Fruit fly (Drosophila melanogaster) whole organism, embryonic: ENCODE data around the gene CG43400.

ENCODE experiments used
- ATbp ChIP-seq: fragments of 200-800 bp; sonication (Bioruptor generic); optimal IDR thresholded peaks from 2 replicates; lab custom pipeline; 2017; ENCODE audit warnings: missing biosample characterization, mild to moderate bottlenecking, missing genetic modification characterization, missing genetic modification reagents
- Antp ChIP-seq: fragments of 200-800 bp; sonication (Bioruptor generic); optimal IDR thresholded peaks from 3 replicates; lab custom pipeline; 2016; ENCODE audit warnings: missing biosample characterization, missing genetic modification characterization
- B-H2 ChIP-seq: fragments of 200-800 bp; sonication (Bioruptor generic); optimal IDR thresholded peaks from 2 replicates; lab custom pipeline; 2018; ENCODE audit warnings: missing biosample characterization, mild to moderate bottlenecking, missing genetic modification characterization
- CG10654 ChIP-seq: fragments of 200-800 bp; sonication (Bioruptor generic); optimal IDR thresholded peaks from 2 replicates; lab custom pipeline; 2016; ENCODE audit warnings: missing biosample characterization, missing genetic modification characterization
- CG12155 ChIP-seq: fragments of 200-800 bp; sonication (Bioruptor generic); optimal IDR thresholded peaks from 3 replicates; lab custom pipeline; 2016; ENCODE audit warnings: missing biosample characterization, missing genetic modification characterization
- CG12942 ChIP-seq: fragments of 200-800 bp; sonication (Bioruptor generic); optimal IDR thresholded peaks from 3 replicates; lab custom pipeline; 2016; ENCODE audit warnings: missing biosample characterization, missing genetic modification characterization
- CG13287 ChIP-seq: fragments of 200-800 bp; sonication (Bioruptor generic); IDR thresholded peaks from 2 replicates; pipeline ENCODE4 v1.3.6; 2022; ENCODE audit warnings: missing biosample characterization, missing genetic modification characterization; ENCODE audit not compliant: partially characterized antibody
- CG13424 ChIP-seq: fragments of 200-800 bp; sonication (Bioruptor generic); optimal IDR thresholded peaks from 2 replicates; lab custom pipeline; 2019; ENCODE audit warnings: missing biosample characterization, mild to moderate bottlenecking, missing genetic modification characterization, moderate library complexity
- CG14014 ChIP-seq: fragments of 200-800 bp; sonication (Bioruptor generic); IDR thresholded peaks from 2 replicates; pipeline ENCODE4 v1.3.6; 2022; ENCODE audit warnings: missing biosample characterization, missing genetic modification characterization
- CG14441 ChIP-seq: fragments of 200-800 bp; sonication (Bioruptor generic); IDR thresholded peaks from 2 replicates; pipeline ENCODE4 v1.3.6; 2022; ENCODE audit warnings: missing biosample characterization, missing genetic modification characterization
- CG15011 ChIP-seq: fragments of 200-800 bp; sonication (Bioruptor generic); optimal IDR thresholded peaks from 3 replicates; lab custom pipeline; 2018; ENCODE audit warnings: missing biosample characterization, mild to moderate bottlenecking, missing genetic modification characterization
- CG16815 ChIP-seq: fragments of 200-800 bp; sonication (Bioruptor generic); optimal IDR thresholded peaks from 3 replicates; lab custom pipeline; 2017; ENCODE audit warnings: missing biosample characterization, mild to moderate bottlenecking, missing genetic modification characterization
- CG18619 ChIP-seq: fragments of 200-800 bp; sonication (Bioruptor generic); optimal IDR thresholded peaks from 3 replicates; lab custom pipeline; 2017; ENCODE audit warnings: missing biosample characterization, mild to moderate bottlenecking, missing genetic modification characterization
- CG2875 ChIP-seq: fragments of 200-800 bp; sonication (Bioruptor generic); optimal IDR thresholded peaks from 2 replicates; lab custom pipeline; 2017; ENCODE audit warnings: missing biosample characterization, mild to moderate bottlenecking, missing genetic modification characterization, missing genetic modification reagents
- CG30403 ChIP-seq: fragments of 200-800 bp; sonication (Bioruptor generic); optimal IDR thresholded peaks from 3 replicates; lab custom pipeline; 2016; ENCODE audit warnings: missing biosample characterization, missing genetic modification characterization
- CG3163 ChIP-seq: fragments of 200-800 bp; sonication (Bioruptor generic); optimal IDR thresholded peaks from 3 replicates; lab custom pipeline; 2016; ENCODE audit warnings: missing biosample characterization, missing genetic modification characterization
- CG3281 ChIP-seq: fragments of 200-800 bp; sonication (Bioruptor generic); optimal IDR thresholded peaks from 3 replicates; lab custom pipeline; 2017; ENCODE audit warnings: missing biosample characterization, mild to moderate bottlenecking, missing genetic modification characterization
- CG33213 ChIP-seq: fragments of 200-800 bp; sonication (Bioruptor generic); optimal IDR thresholded peaks from 3 replicates; lab custom pipeline; 2016; ENCODE audit warnings: missing biosample characterization, missing genetic modification characterization
- CG3407 ChIP-seq: fragments of 200-800 bp; sonication (Bioruptor generic); optimal IDR thresholded peaks from 2 replicates; lab custom pipeline; 2018; ENCODE audit warnings: missing biosample characterization, mild to moderate bottlenecking, missing genetic modification characterization
- CG3995 ChIP-seq: fragments of 200-800 bp; sonication (Bioruptor generic); optimal IDR thresholded peaks from 3 replicates; lab custom pipeline; 2016; ENCODE audit warnings: missing biosample characterization, missing genetic modification characterization
- CG4730 ChIP-seq: fragments of 200-800 bp; sonication (Bioruptor generic); IDR thresholded peaks from 2 replicates; pipeline ENCODE4 v1.3.6; 2022; ENCODE audit warnings: missing biosample characterization, missing genetic modification characterization
- Camta ChIP-seq: fragments of 200-800 bp; sonication (Bioruptor generic); optimal IDR thresholded peaks from 2 replicates; lab custom pipeline; 2016; ENCODE audit warnings: missing biosample characterization, missing genetic modification characterization
- Dbx ChIP-seq: fragments of 200-800 bp; sonication (Bioruptor generic); IDR thresholded peaks from 3 replicates; pipeline ENCODE4 v1.3.6; 2022; ENCODE audit warnings: missing biosample characterization, missing genetic modification characterization
- Dp ChIP-seq: fragments of 200-800 bp; sonication (Bioruptor generic); optimal IDR thresholded peaks from 2 replicates; lab custom pipeline; 2018; ENCODE audit warnings: missing biosample characterization, mild to moderate bottlenecking, missing genetic modification characterization, moderate library complexity
- E2f2 ChIP-seq: fragments of 200-800 bp; sonication (Bioruptor generic); IDR thresholded peaks from 2 replicates; pipeline ENCODE4 v1.3.6; 2022; ENCODE audit warnings: missing biosample characterization, missing genetic modification characterization
- Hmr ChIP-seq: fragments of 200-800 bp; sonication (Bioruptor generic); optimal IDR thresholded peaks from 3 replicates; lab custom pipeline; 2017; ENCODE audit warnings: mild to moderate bottlenecking, missing biosample characterization, missing genetic modification reagents, missing genetic modification characterization
- Lhr ChIP-seq: fragments of 200-800 bp; sonication (Bioruptor generic); optimal IDR thresholded peaks from 3 replicates; lab custom pipeline; 2017; ENCODE audit warnings: mild to moderate bottlenecking, missing biosample characterization, missing genetic modification reagents, missing genetic modification characterization
- Mrtf ChIP-seq: fragments of 200-800 bp; sonication (Bioruptor generic); IDR thresholded peaks from 3 replicates; pipeline ENCODE4 v1.3.6; 2022; ENCODE audit warnings: missing biosample characterization, missing genetic modification characterization
- Myb ChIP-seq: fragments of 200-800 bp; sonication (Bioruptor generic); optimal IDR thresholded peaks from 2 replicates; lab custom pipeline; 2016; ENCODE audit warnings: missing biosample characterization, missing genetic modification characterization
- Opbp ChIP-seq: fragments of 200-800 bp; sonication (Bioruptor generic); IDR thresholded peaks from 3 replicates; pipeline ENCODE4 v1.3.6; 2022; ENCODE audit warnings: missing biosample characterization, missing genetic modification characterization; ENCODE audit not compliant: partially characterized antibody
- PHDP ChIP-seq: fragments of 200-800 bp; sonication (Bioruptor generic); optimal IDR thresholded peaks from 3 replicates; lab custom pipeline; 2018; ENCODE audit warnings: missing biosample characterization, mild to moderate bottlenecking, missing genetic modification characterization, moderate library complexity
- Side ChIP-seq: fragments of 200-800 bp; sonication (Bioruptor generic); optimal IDR thresholded peaks from 2 replicates; lab custom pipeline; 2016; ENCODE audit warnings: missing biosample characterization, missing genetic modification characterization
- Xrp1 ChIP-seq: fragments of 200-800 bp; sonication (Bioruptor generic); IDR thresholded peaks from 2 replicates; pipeline ENCODE4 v1.3.6; 2022; ENCODE audit warnings: missing biosample characterization, missing genetic modification characterization
- ase ChIP-seq: fragments of 200-800 bp; sonication (Bioruptor generic); IDR thresholded peaks from 3 replicates; pipeline ENCODE4 v1.3.6; 2022; ENCODE audit warnings: missing biosample characterization, missing genetic modification characterization
- az2 ChIP-seq: fragments of 200-800 bp; sonication (Bioruptor generic); optimal IDR thresholded peaks from 3 replicates; lab custom pipeline; 2016; ENCODE audit warnings: missing biosample characterization, missing genetic modification characterization
- bab2 ChIP-seq: fragments of 200-800 bp; sonication (Bioruptor generic); optimal IDR thresholded peaks from 2 replicates; lab custom pipeline; 2016; ENCODE audit warnings: missing biosample characterization, missing genetic modification characterization
- dm ChIP-seq: fragments of 200-800 bp; sonication (Bioruptor generic); optimal IDR thresholded peaks from 3 replicates; lab custom pipeline; 2016; ENCODE audit warnings: missing biosample characterization, missing genetic modification characterization
- dmrt99B ChIP-seq: fragments of 200-800 bp; sonication (Bioruptor generic); optimal IDR thresholded peaks from 2 replicates; lab custom pipeline; 2018; ENCODE audit warnings: missing biosample characterization, mild to moderate bottlenecking, missing genetic modification characterization, moderate library complexity
- fd3F ChIP-seq: fragments of 200-800 bp; sonication (Bioruptor generic); optimal IDR thresholded peaks from 2 replicates; lab custom pipeline; 2018; ENCODE audit warnings: missing biosample characterization, mild to moderate bottlenecking, missing genetic modification characterization, moderate library complexity
- fu2 ChIP-seq: fragments of 200-800 bp; sonication (Bioruptor generic); optimal IDR thresholded peaks from 2 replicates; lab custom pipeline; 2016; ENCODE audit warnings: missing biosample characterization, missing genetic modification characterization
- gcm ChIP-seq: fragments of 200-800 bp; sonication (Bioruptor generic); optimal IDR thresholded peaks from 2 replicates; lab custom pipeline; 2019; ENCODE audit warnings: missing biosample characterization, mild to moderate bottlenecking, missing genetic modification characterization, moderate library complexity
- insv ChIP-seq, 2 experiments: fragments of 200-800 bp; sonication (Bioruptor generic); optimal IDR thresholded peaks; 3 replicates each; lab custom pipeline; 2016 to 2018; ENCODE audit warnings: missing biosample characterization in 2 of 2, missing genetic modification characterization in 2 of 2
- knrl ChIP-seq: fragments of 200-800 bp; sonication (Bioruptor generic); IDR thresholded peaks from 3 replicates; pipeline ENCODE4 v1.3.6; 2022; ENCODE audit warnings: missing biosample characterization, missing genetic modification characterization; ENCODE audit not compliant: partially characterized antibody
- lov ChIP-seq, 2 experiments: fragments of 200-800 bp in 1 of 2; fragments of >200 bp in 1 of 2; sonication (Bioruptor generic) in 1 of 2; IDR thresholded peaks in 1 of 2; optimal IDR thresholded peaks in 1 of 2; 2 replicates in 1 of 2; 3 replicates in 1 of 2; pipeline versions ENCODE4 v1.3.6 to Lab custom; 2017 to 2022; ENCODE audit warnings: missing biosample characterization in 1 of 2, missing genetic modification characterization in 1 of 2
- pita ChIP-seq: fragments of 200-800 bp; sonication (Bioruptor generic); optimal IDR thresholded peaks from 2 replicates; lab custom pipeline; 2017; ENCODE audit warnings: missing biosample characterization, mild to moderate bottlenecking, missing genetic modification characterization
- slbo ChIP-seq: fragments of 200-800 bp; sonication (Bioruptor generic); IDR thresholded peaks from 2 replicates; pipeline ENCODE4 v1.3.6; 2022; ENCODE audit warnings: missing biosample characterization, missing genetic modification characterization
- sob ChIP-seq: fragments of 200-800 bp; sonication (Bioruptor generic); IDR thresholded peaks from 2 replicates; pipeline ENCODE4 v1.3.6; 2022; ENCODE audit warnings: missing biosample characterization, missing genetic modification characterization
- twi ChIP-seq: fragments of 200-800 bp; optimal IDR thresholded peaks from 2 replicates; lab custom pipeline; 2019; ENCODE audit warnings: missing biosample characterization, mild to moderate bottlenecking, missing genetic modification characterization, moderate library complexity
- vnd ChIP-seq: fragments of 200-800 bp; sonication (Bioruptor generic); IDR thresholded peaks from 3 replicates; pipeline ENCODE4 v1.3.6; 2022; ENCODE audit warnings: missing biosample characterization, missing genetic modification characterization; ENCODE audit not compliant: partially characterized antibody
- wek ChIP-seq: fragments of 200-800 bp; sonication (Bioruptor generic); optimal IDR thresholded peaks from 3 replicates; lab custom pipeline; 2018; ENCODE audit warnings: missing biosample characterization, mild to moderate bottlenecking, missing genetic modification characterization, moderate library complexity

The CG43400 gene

dm6 chr2L:8488735-8489134, 1.8 kb upstream of the CG43400 start, which contains the start of gene CG13088 (continued):
- TF ChIP-seq slbo (GFP tag; lab: Robert Waterston, UW) (peak; percentile 60; the same call in 1 of the 2 replicates), CG18619 (GFP tag; lab: Kevin White, UChicago) (peak; percentile 4), vnd (GFP tag; lab: Robert Waterston, UW) (no peak), dm (GFP tag; lab: Kevin White, UChicago) (peak; percentile 67), CG12155 (GFP tag; lab: Kevin White, UChicago) (peak; percentile 42), CG14441 (GFP tag; lab: Robert Waterston, UW) (peak; percentile 96), twi (tag; lab: Kevin White, UChicago) (no peak), CG10654 (GFP tag; lab: Kevin White, UChicago) (peak; percentile 3), Camta (GFP tag; lab: Kevin White, UChicago) (peak; percentile 19), Hmr (GFP tag; lab: Kevin White, UChicago) (peak; percentile 45), CG4730 (GFP tag; lab: Robert Waterston, UW) (no peak), CG15011 (GFP tag; lab: Kevin White, UChicago) (no peak), CG3163 (GFP tag; lab: Kevin White, UChicago) (peak; percentile 27), bab2 (peak; percentile 50), gcm (no peak), pita (GFP tag; lab: Kevin White, UChicago) (no peak), insv (GFP tag; optimal IDR thresholded peaks at IDR 0.05; lab: Kevin White, UChicago) (no peak), Dp (GFP tag; lab: Kevin White, UChicago) (peak; percentile 96), CG12942 (GFP tag; lab: Kevin White, UChicago) (peak; percentile 20), Dbx (GFP tag; lab: Robert Waterston, UW) (0 out of 3 replicates have a peak, but pooled peaks have one; percentile 21), Lhr (GFP tag; lab: Kevin White, UChicago) (peak; percentile 25), ATbp (GFP tag; lab: Kevin White, UChicago) (no peak), CG3281 (GFP tag; lab: Kevin White, UChicago) (no peak), knrl (peak; percentile 28; the same call in 1 of the 3 replicates), PHDP (no peak), CG16815 (GFP tag; lab: Kevin White, UChicago) (no peak), Opbp (GFP tag; lab: Robert Waterston, UW) (peak; percentile 66; the same call in 2 of the 3 replicates), CG13287 (GFP tag; lab: Robert Waterston, UW) (peak; percentile 41; the same call in 1 of the 2 replicates), fu2 (GFP tag; lab: Kevin White, UChicago) (peak; percentile 38), CG30403 (GFP tag; lab: Kevin White, UChicago) (peak; percentile 29), CG2875 (GFP tag; lab: Kevin White, UChicago) (peak; percentile 16), ase (GFP tag; lab: Robert Waterston, UW) (no peak), CG3995 (peak; percentile 87), Xrp1 (GFP tag; lab: Robert Waterston, UW) (peak; percentile 64), Mrtf (GFP tag; lab: Robert Waterston, UW) (no peak), CG33213 (GFP tag; lab: Kevin White, UChicago) (peak; percentile 41), Side (peak; percentile 12), fd3F (GFP tag; lab: Kevin White, UChicago) (peak; percentile 28), dmrt99B (tag; lab: Kevin White, UChicago) (no peak), lov (optimal IDR thresholded peaks at IDR 0.05; lab: Kevin White, UChicago) (no peak), lov (GFP tag; IDR thresholded peaks at IDR 0.05; lab: Robert Waterston, UW) (no peak), B-H2 (GFP tag; lab: Kevin White, UChicago) (peak; percentile 55), az2 (GFP tag; lab: Kevin White, UChicago) (peak; percentile 16), CG14014 (GFP tag; lab: Robert Waterston, UW) (peak; percentile 25; the same call in 1 of the 2 replicates), Myb (GFP tag; lab: Kevin White, UChicago) (peak; percentile 95), CG13424 (tag; lab: Kevin White, UChicago) (no peak), wek (no peak), Antp (GFP tag; lab: Kevin White, UChicago) (no peak), sob (GFP tag; lab: Robert Waterston, UW) (peak; percentile 68), CG3407 (peak; percentile 12), E2f2 (GFP tag; lab: Robert Waterston, UW) (peak; percentile 96)
